Worm (Caenorhabditis elegans) whole organism, L4/young adult: ENCODE results near the gene irld-3.

Experiments used
- W03F9.2 ChIP-seq: fragments of 150-350 bp; optimal IDR thresholded peaks from 2 replicates; lab custom pipeline; 2014; ENCODE audit warnings: missing biosample characterization, missing genetic modification characterization
- dao-5 ChIP-seq: sonication (generic microtip); optimal IDR thresholded peaks from 2 replicates; lab custom pipeline; 2016; ENCODE audit warnings: missing genotype, missing genetic modification characterization, moderate library complexity, missing compliant biosample characterization
- him-1 ChIP-seq: sonication (generic microtip); optimal IDR thresholded peaks from 2 replicates; lab custom pipeline; 2016; ENCODE audit warnings: missing genotype, missing genetic modification reagents, missing genetic modification characterization, missing compliant biosample characterization

DNA sequence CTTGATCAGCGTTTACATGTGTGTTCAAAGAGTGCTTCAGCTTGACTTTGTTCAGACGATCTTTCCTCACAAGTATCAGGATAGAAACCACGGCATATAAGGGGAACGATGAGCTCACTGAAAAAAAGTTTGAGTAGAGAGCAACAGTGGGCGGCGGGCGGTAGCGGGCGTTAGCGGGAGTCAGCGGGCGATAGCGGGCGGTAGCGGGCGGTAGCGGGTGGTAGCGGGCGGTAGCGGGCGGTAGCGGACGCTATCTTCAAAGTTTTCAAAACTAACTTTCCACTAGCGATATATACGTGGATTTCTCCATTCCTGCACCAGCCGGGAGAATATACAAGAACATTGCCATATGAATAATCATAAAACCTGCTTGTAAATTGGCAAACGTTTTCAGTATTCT is 6.9 kb upstream of the irld-3 start:
- TF ChIP-seq him-1 (tag; lab: Kevin White, UChicago): no peak
- no peak for TF ChIP-seq dao-5 (tag; lab: Kevin White, UChicago)
- no peak for TF ChIP-seq W03F9.2 (tag; lab: Kevin White, UChicago)
